Fruit fly (Drosophila melanogaster) whole organism, prepupa: ENCODE data around the gene Ir62a.

ENCODE experiments used
- CG32006 ChIP-seq: fragments of 200-800 bp; sonication (Bioruptor generic); optimal IDR thresholded peaks from 3 replicates; lab custom pipeline; 2017; ENCODE audit warnings: missing biosample characterization, mild to moderate bottlenecking, missing genetic modification characterization
- Smox ChIP-seq: fragments of 200-800 bp; sonication (Bioruptor generic); optimal IDR thresholded peaks from 3 replicates; lab custom pipeline; 2016; ENCODE audit warnings: missing biosample characterization, missing genetic modification characterization
- dsx ChIP-seq: fragments of 200-800 bp; optimal IDR thresholded peaks from 3 replicates; lab custom pipeline; 2019; ENCODE audit warnings: missing biosample characterization, mild to moderate bottlenecking, missing genetic modification characterization, moderate library complexity; ENCODE audit not compliant: poor library complexity, severe bottlenecking
- eg ChIP-seq: fragments of 200-800 bp; sonication (Bioruptor generic); IDR thresholded peaks from 3 replicates; pipeline ENCODE4 v1.3.6; 2022; ENCODE audit warnings: missing biosample characterization, missing genetic modification characterization

DNA sequence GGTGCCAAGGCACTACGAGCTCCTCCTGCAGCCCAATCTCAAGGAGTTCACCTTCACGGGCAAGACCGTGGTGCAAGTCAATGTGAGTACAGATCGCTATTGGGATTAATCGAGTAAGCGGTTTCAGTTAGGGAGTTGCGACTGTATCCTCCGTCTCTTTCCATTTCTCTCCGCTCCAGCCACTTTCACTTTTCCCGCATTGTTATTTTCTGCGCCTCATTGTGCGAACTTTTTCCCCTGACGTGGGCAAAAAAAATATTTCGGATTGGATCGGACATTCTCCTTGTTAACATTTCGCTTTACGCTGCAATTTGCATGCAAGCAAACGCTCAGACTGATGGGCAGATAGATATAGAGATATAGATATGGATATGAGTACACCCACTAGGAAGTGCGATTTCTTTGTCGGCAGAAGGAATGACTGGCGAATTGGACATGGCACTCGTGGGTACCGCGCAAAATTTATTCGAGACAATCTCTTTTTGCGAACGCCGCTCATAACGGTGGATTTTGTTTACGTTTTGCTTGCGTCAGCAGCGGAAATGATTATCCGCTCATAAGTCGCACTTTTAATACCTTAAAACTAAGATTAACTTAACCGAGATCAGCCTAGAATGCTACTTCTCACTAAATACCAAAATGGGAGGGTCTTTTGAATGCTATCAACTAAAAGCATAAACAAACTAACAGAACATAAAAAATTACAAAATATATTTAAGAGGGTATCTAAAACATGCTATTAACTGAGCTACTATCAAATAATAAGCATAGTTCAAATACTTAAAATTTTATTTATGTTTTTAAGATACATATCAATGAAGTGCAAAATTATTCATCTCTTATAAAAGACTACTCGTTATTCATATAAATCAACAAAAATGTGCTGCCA, 12.1 kb downstream of the Ir62a start:
- TF ChIP-seq CG32006 (GFP tag; lab: Kevin White, UChicago) (no peak), dsx (GFP tag; lab: Kevin White, UChicago) (no peak), Smox (GFP tag; lab: Kevin White, UChicago) (no peak), eg (GFP tag; lab: Robert Waterston, UW) (peak; percentile 43; the same call in 1 of the 3 replicates)
